Fruit fly (Drosophila melanogaster) whole organism, embryonic: ENCODE data around the gene CG10993.

Experiments
- ATbp ChIP-seq: fragments of 200-800 bp; sonication (Bioruptor generic); optimal IDR thresholded peaks from 2 replicates; lab custom pipeline; 2017; ENCODE audit warnings: missing biosample characterization, mild to moderate bottlenecking, missing genetic modification characterization, missing genetic modification reagents
- BtbVII ChIP-seq: fragments of 200-800 bp; sonication (Bioruptor generic); optimal IDR thresholded peaks from 3 replicates; lab custom pipeline; 2017; ENCODE audit warnings: missing biosample characterization, mild to moderate bottlenecking, missing genetic modification characterization
- CG11695 ChIP-seq: fragments of 200-800 bp; sonication (Bioruptor generic); IDR thresholded peaks from 3 replicates; pipeline ENCODE4 v1.3.6; 2022; ENCODE audit warnings: missing biosample characterization, missing genetic modification characterization
- CG12744 ChIP-seq: fragments of 200-800 bp; sonication (Bioruptor generic); optimal IDR thresholded peaks from 2 replicates; lab custom pipeline; 2016; ENCODE audit warnings: missing biosample characterization, missing genetic modification characterization
- CG12769 ChIP-seq: fragments of 200-800 bp; sonication (Bioruptor generic); optimal IDR thresholded peaks from 2 replicates; lab custom pipeline; 2019; ENCODE audit warnings: missing biosample characterization, mild to moderate bottlenecking, missing genetic modification characterization, moderate library complexity
- CG14050 ChIP-seq: fragments of 200-800 bp; sonication (Bioruptor generic); IDR thresholded peaks from 3 replicates; pipeline ENCODE4 v1.3.6; 2022; ENCODE audit warnings: missing biosample characterization, missing genetic modification characterization
- CG17328 ChIP-seq: fragments of 200-800 bp; sonication (Bioruptor generic); IDR thresholded peaks from 2 replicates; pipeline ENCODE4 v1.3.6; 2022; ENCODE audit warnings: missing biosample characterization, missing genetic modification characterization
- CG18599 ChIP-seq: fragments of 200-800 bp; sonication (Bioruptor generic); optimal IDR thresholded peaks from 3 replicates; lab custom pipeline; 2017; ENCODE audit warnings: missing biosample characterization, missing genetic modification characterization, mild to moderate bottlenecking, moderate library complexity, missing genetic modification reagents
- CG2712 ChIP-seq: fragments of 200-800 bp; optimal IDR thresholded peaks from 3 replicates; lab custom pipeline; 2019; ENCODE audit warnings: missing biosample characterization, mild to moderate bottlenecking, missing genetic modification characterization, moderate library complexity
- CG33213 ChIP-seq: fragments of 200-800 bp; sonication (Bioruptor generic); optimal IDR thresholded peaks from 3 replicates; lab custom pipeline; 2016; ENCODE audit warnings: missing biosample characterization, missing genetic modification characterization
- CG4424 ChIP-seq: fragments of 200-800 bp; sonication (Bioruptor generic); optimal IDR thresholded peaks from 3 replicates; lab custom pipeline; 2016; ENCODE audit warnings: missing biosample characterization, missing genetic modification characterization
- CG4854 ChIP-seq: fragments of 200-800 bp; sonication (Bioruptor generic); optimal IDR thresholded peaks from 2 replicates; lab custom pipeline; 2016; ENCODE audit warnings: missing biosample characterization, missing genetic modification characterization, inconsistent platforms
- CG6689 ChIP-seq: fragments of 200-800 bp; sonication (Bioruptor generic); IDR thresholded peaks from 2 replicates; pipeline ENCODE4 v1.3.6; 2022; ENCODE audit warnings: missing biosample characterization, missing genetic modification characterization
- CG7372 ChIP-seq: fragments of 200-800 bp; sonication (Bioruptor generic); IDR thresholded peaks from 2 replicates; pipeline ENCODE4 v1.3.6; 2022; ENCODE audit warnings: missing biosample characterization, missing genetic modification characterization
- CG7786 ChIP-seq: fragments of 200-800 bp; sonication (Bioruptor generic); optimal IDR thresholded peaks from 2 replicates; lab custom pipeline; 2016; ENCODE audit warnings: missing biosample characterization, missing genetic modification characterization
- CG8281 ChIP-seq: fragments of 200-800 bp; sonication (Bioruptor generic); optimal IDR thresholded peaks from 2 replicates; lab custom pipeline; 2018; ENCODE audit warnings: missing biosample characterization, mild to moderate bottlenecking, missing genetic modification characterization, moderate library complexity
- Dip3 ChIP-seq: fragments of 200-800 bp; sonication (Bioruptor generic); optimal IDR thresholded peaks from 3 replicates; lab custom pipeline; 2016; ENCODE audit warnings: missing biosample characterization, missing genetic modification characterization
- Doc3 ChIP-seq: fragments of 200-800 bp; sonication (Bioruptor generic); IDR thresholded peaks from 3 replicates; pipeline ENCODE4 v1.3.6; 2022; ENCODE audit warnings: missing biosample characterization, missing genetic modification characterization; ENCODE audit not compliant: partially characterized antibody
- H2.0 ChIP-seq: fragments of 200-800 bp; sonication (Bioruptor generic); IDR thresholded peaks from 2 replicates; pipeline ENCODE4 v1.3.6; 2022; ENCODE audit warnings: missing biosample characterization, missing genetic modification characterization
- HHEX ChIP-seq: fragments of 200-800 bp; sonication (Bioruptor generic); optimal IDR thresholded peaks from 3 replicates; lab custom pipeline; 2017; ENCODE audit warnings: missing biosample characterization, mild to moderate bottlenecking, missing genetic modification characterization, missing genetic modification reagents
- Hsf ChIP-seq: fragments of 200-800 bp; sonication (Bioruptor generic); optimal IDR thresholded peaks from 3 replicates; lab custom pipeline; 2016; ENCODE audit warnings: missing biosample characterization, missing genetic modification characterization
- MESR4 ChIP-seq: fragments of 200-800 bp; sonication (Bioruptor generic); optimal IDR thresholded peaks from 2 replicates; lab custom pipeline; 2018; ENCODE audit warnings: missing biosample characterization, mild to moderate bottlenecking, missing genetic modification characterization, moderate library complexity
- Neu2 ChIP-seq: fragments of 200-800 bp; sonication (Bioruptor generic); optimal IDR thresholded peaks from 3 replicates; lab custom pipeline; 2016; ENCODE audit warnings: missing biosample characterization, missing genetic modification characterization, borderline replicate concordance
- Nf-YB ChIP-seq: fragments of 200-800 bp; sonication (Bioruptor generic); optimal IDR thresholded peaks from 3 replicates; lab custom pipeline; 2019; ENCODE audit warnings: missing biosample characterization, mild to moderate bottlenecking, missing genetic modification characterization, moderate library complexity
- NfI ChIP-seq: fragments of 200-800 bp; sonication (Bioruptor generic); optimal IDR thresholded peaks from 3 replicates; lab custom pipeline; 2018; ENCODE audit warnings: missing biosample characterization, mild to moderate bottlenecking, missing genetic modification characterization, moderate library complexity
- Pdp1 ChIP-seq, 2 experiments: fragments of 200-800 bp; sonication (Bioruptor generic); optimal IDR thresholded peaks; 3 replicates each; lab custom pipeline; 2016; ENCODE audit warnings: missing biosample characterization in 2 of 2, missing genetic modification characterization in 2 of 2, mild to moderate bottlenecking in 1 of 2, moderate library complexity in 1 of 2
- Rfx ChIP-seq: fragments of 200-800 bp; sonication (Bioruptor generic); IDR thresholded peaks from 2 replicates; pipeline ENCODE4 v1.3.6; 2022; ENCODE audit warnings: missing biosample characterization, missing genetic modification characterization
- Sry-β ChIP-seq: fragments of 200-800 bp; sonication (Bioruptor generic); optimal IDR thresholded peaks from 2 replicates; lab custom pipeline; 2018; ENCODE audit warnings: missing biosample characterization, mild to moderate bottlenecking, missing genetic modification characterization, moderate library complexity
- Tbp ChIP-seq: fragments of >200 bp; optimal IDR thresholded peaks from 2 replicates; lab custom pipeline; 2018; ENCODE audit warnings: missing biosample characterization, missing genetic modification characterization
- Trl ChIP-seq, 3 experiments: fragments of >200 bp in 2 of 3; fragments of 200-800 bp in 1 of 3; sonication (Bioruptor generic) in 1 of 3; optimal IDR thresholded peaks; 2 replicates in 1 of 3; 3 replicates in 2 of 3; lab custom pipeline; 2016 to 2017; ENCODE audit warnings: missing biosample characterization in 1 of 3, missing genetic modification characterization in 1 of 3
- Xrp1 ChIP-seq: fragments of 200-800 bp; sonication (Bioruptor generic); IDR thresholded peaks from 2 replicates; pipeline ENCODE4 v1.3.6; 2022; ENCODE audit warnings: missing biosample characterization, missing genetic modification characterization
- ase ChIP-seq: fragments of 200-800 bp; sonication (Bioruptor generic); IDR thresholded peaks from 3 replicates; pipeline ENCODE4 v1.3.6; 2022; ENCODE audit warnings: missing biosample characterization, missing genetic modification characterization
- cas ChIP-seq: fragments of 200-800 bp; sonication (Bioruptor generic); IDR thresholded peaks from 2 replicates; pipeline ENCODE4 v1.3.6; 2022; ENCODE audit warnings: missing biosample characterization, missing genetic modification characterization
- gsb-n ChIP-seq: fragments of 200-800 bp; sonication (Bioruptor generic); optimal IDR thresholded peaks from 3 replicates; lab custom pipeline; 2018; ENCODE audit warnings: missing biosample characterization, mild to moderate bottlenecking, missing genetic modification characterization
- ham ChIP-seq: fragments of 200-800 bp; sonication (Bioruptor generic); IDR thresholded peaks from 2 replicates; pipeline ENCODE4 v1.3.6; 2022; ENCODE audit warnings: missing biosample characterization, missing genetic modification characterization
- jing ChIP-seq: fragments of 200-800 bp; sonication (Bioruptor generic); optimal IDR thresholded peaks from 2 replicates; lab custom pipeline; 2018; ENCODE audit warnings: missing biosample characterization, mild to moderate bottlenecking, missing genetic modification characterization
- nmo ChIP-seq: fragments of 200-800 bp; sonication (Bioruptor generic); optimal IDR thresholded peaks from 2 replicates; lab custom pipeline; 2018; ENCODE audit warnings: missing biosample characterization, mild to moderate bottlenecking, missing genetic modification characterization, moderate library complexity
- org-1 ChIP-seq: fragments of 200-800 bp; sonication (Bioruptor generic); optimal IDR thresholded peaks from 2 replicates; lab custom pipeline; 2017; ENCODE audit warnings: missing biosample characterization, missing genetic modification characterization
- pan ChIP-seq, 4 experiments: fragments of >200 bp in 3 of 4; fragments of 200-800 bp in 1 of 4; sonication (Bioruptor generic) in 1 of 4; optimal IDR thresholded peaks in 3 of 4; IDR thresholded peaks in 1 of 4; 2 replicates each; pipeline versions ENCODE4 v1.3.6 to Lab custom; 2017 to 2022; ENCODE audit warnings: missing biosample characterization in 2 of 4, missing genetic modification characterization in 2 of 4, mixed read lengths in 1 of 4
- phol ChIP-seq: fragments of 200-800 bp; sonication (Bioruptor generic); optimal IDR thresholded peaks from 3 replicates; lab custom pipeline; 2018; ENCODE audit warnings: missing biosample characterization, mild to moderate bottlenecking, missing genetic modification characterization, moderate library complexity
- pzg ChIP-seq: fragments of 200-800 bp; sonication (Bioruptor generic); optimal IDR thresholded peaks from 3 replicates; lab custom pipeline; 2018; ENCODE audit warnings: missing biosample characterization, mild to moderate bottlenecking, missing genetic modification characterization, moderate library complexity
- ranshi ChIP-seq: fragments of 200-800 bp; sonication (Bioruptor generic); IDR thresholded peaks from 2 replicates; pipeline ENCODE4 v1.3.6; 2022; ENCODE audit warnings: missing biosample characterization, missing genetic modification characterization
- slbo ChIP-seq: fragments of 200-800 bp; sonication (Bioruptor generic); IDR thresholded peaks from 2 replicates; pipeline ENCODE4 v1.3.6; 2022; ENCODE audit warnings: missing biosample characterization, missing genetic modification characterization
- tgo ChIP-seq: fragments of 200-800 bp; sonication (Bioruptor generic); IDR thresholded peaks from 3 replicates; pipeline ENCODE4 v1.3.6; 2022; ENCODE audit warnings: missing biosample characterization, missing genetic modification characterization
- tio ChIP-seq: fragments of 200-800 bp; sonication (Bioruptor generic); optimal IDR thresholded peaks from 2 replicates; lab custom pipeline; 2017; ENCODE audit warnings: missing biosample characterization, missing genetic modification characterization, inconsistent platforms
- z ChIP-seq: fragments of 200-800 bp; sonication (Bioruptor generic); IDR thresholded peaks from 3 replicates; pipeline ENCODE4 v1.3.6; 2022; ENCODE audit warnings: missing biosample characterization, missing genetic modification characterization
- zen2 ChIP-seq: fragments of 200-800 bp; sonication (Bioruptor generic); IDR thresholded peaks from 3 replicates; pipeline ENCODE4 v1.3.6; 2022; ENCODE audit warnings: missing biosample characterization, missing genetic modification characterization; ENCODE audit not compliant: partially characterized antibody

Gene CG10993

dm6 chrX:13817418-13818171, 26.7 kb upstream of the CG10993 start (continued):
- TF ChIP-seq nmo (peak; percentile 10), zen2 (no peak), Xrp1 (GFP tag; lab: Robert Waterston, UW) (peak; percentile 60), NfI (GFP tag; lab: Kevin White, UChicago) (peak; percentile 18), Dip3 (GFP tag; lab: Kevin White, UChicago) (peak; percentile 5), CG4424 (peak; percentile 26), Trl (optimal IDR thresholded peaks at IDR 0.05; lab: Kevin White, UChicago) (no peak), Trl (GFP tag; optimal IDR thresholded peaks at IDR 0.05; lab: Kevin White, UChicago) (peak; percentile 60), CG17328 (GFP tag; lab: Robert Waterston, UW) (peak; percentile 23; the same call in 1 of the 2 replicates), ham (no peak), HHEX (peak; percentile 57), cas (GFP tag; lab: Robert Waterston, UW) (no peak), CG6689 (GFP tag; lab: Robert Waterston, UW) (peak; percentile 48), slbo (GFP tag; lab: Robert Waterston, UW) (peak; percentile 46), Neu2 (GFP tag; lab: Kevin White, UChicago) (no peak), MESR4 (GFP tag; lab: Kevin White, UChicago) (no peak), Hsf (GFP tag; lab: Kevin White, UChicago) (peak; percentile 40), org-1 (GFP tag; lab: Kevin White, UChicago) (no peak), CG2712 (tag; lab: Kevin White, UChicago) (peak; percentile 24), CG11695 (GFP tag; lab: Robert Waterston, UW) (0 out of 3 replicates have a peak, but pooled peaks have one; percentile 46), Rfx (GFP tag; lab: Robert Waterston, UW) (peak; percentile 48), CG7372 (0 out of 2 replicates have a peak, but pooled peaks have one; percentile 16), phol (peak; percentile 25), CG4854 (GFP tag; lab: Kevin White, UChicago) (no peak), ranshi (GFP tag; lab: Robert Waterston, UW) (peak; percentile 36; the same call in 1 of the 2 replicates), tio (GFP tag; lab: Kevin White, UChicago) (no peak), pzg (GFP tag; lab: Kevin White, UChicago) (no peak)

DNA sequence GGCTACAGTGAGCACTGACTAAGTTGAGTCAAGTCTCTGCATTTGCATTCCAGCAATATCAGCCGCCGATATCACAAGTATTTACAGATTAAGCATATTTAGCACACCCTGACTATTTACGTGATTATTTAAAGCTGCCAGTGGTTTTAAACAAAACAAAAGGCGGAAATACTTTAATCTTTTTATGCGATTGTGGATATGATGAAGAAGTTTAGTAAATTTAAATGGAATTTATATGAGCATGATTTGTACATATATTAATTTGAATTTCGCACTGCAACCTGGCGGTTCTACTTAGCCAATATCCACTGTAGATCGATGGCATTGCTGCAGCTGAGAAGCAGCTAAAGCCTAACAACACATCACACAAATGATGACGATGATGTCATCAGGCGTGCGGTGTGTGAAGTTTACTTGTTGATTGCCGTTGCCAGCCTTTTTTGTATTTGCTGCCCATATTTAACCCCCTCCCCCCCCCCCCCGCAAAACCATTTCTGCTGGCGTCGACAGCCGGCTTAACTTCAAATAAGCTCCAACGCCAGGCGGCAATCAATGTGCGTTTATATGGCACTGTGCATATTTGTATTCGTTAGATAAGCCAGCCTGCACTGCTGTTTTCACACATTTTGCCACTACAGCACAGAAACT, 24.7 kb upstream of the CG10993 start:
- TF ChIP-seq CG33213 (GFP tag; lab: Kevin White, UChicago) (no peak), tgo (peak; percentile 67; the same call in 2 of the 3 replicates), Nf-YB (peak; percentile 14), Doc3 (GFP tag; lab: Robert Waterston, UW) (no peak), CG8281 (peak; percentile 25), ase (GFP tag; lab: Robert Waterston, UW) (no peak), Tbp (no peak), CG12769 (tag; lab: Kevin White, UChicago) (peak; percentile 57), CG18599 (peak; percentile 60), CG14050 (GFP tag; lab: Robert Waterston, UW) (no peak), CG12744 (GFP tag; lab: Kevin White, UChicago) (no peak), jing (peak; percentile 13), gsb-n (tag; lab: Kevin White, UChicago) (no peak), Sry-β (GFP tag; lab: Kevin White, UChicago) (no peak), ATbp (GFP tag; lab: Kevin White, UChicago) (no peak), CG7786 (peak; percentile 43), Pdp1 (GFP tag; optimal IDR thresholded peaks at IDR 0.05; lab: Kevin White, UChicago) (peak; percentile 35 to 65), CG4424 (peak; percentile 70), BtbVII (GFP tag; lab: Kevin White, UChicago) (peak; percentile 51), pan (optimal IDR thresholded peaks at IDR 0.05; lab: Kevin White, UChicago) (no peak), pan (GFP tag; optimal IDR thresholded peaks at IDR 0.05 in 1 of 2, IDR thresholded peaks at IDR 0.05 in 1 of 2) (no peak), z (no peak), H2.0 (GFP tag; lab: Robert Waterston, UW) (peak; percentile 43; the same call in 1 of the 2 replicates)
